Worm (Caenorhabditis elegans): ENCODE measurements around the gene grl-30.
A peak's percentile ranks its signal among the peaks of the same experiment; 100 is the strongest.
"Not testable (repeated sequence)": the region's sequence is repeated elsewhere in the genome, so short reads cannot be mapped to it uniquely, and the experiment has no call there.

The grl-30 gene

DNA sequence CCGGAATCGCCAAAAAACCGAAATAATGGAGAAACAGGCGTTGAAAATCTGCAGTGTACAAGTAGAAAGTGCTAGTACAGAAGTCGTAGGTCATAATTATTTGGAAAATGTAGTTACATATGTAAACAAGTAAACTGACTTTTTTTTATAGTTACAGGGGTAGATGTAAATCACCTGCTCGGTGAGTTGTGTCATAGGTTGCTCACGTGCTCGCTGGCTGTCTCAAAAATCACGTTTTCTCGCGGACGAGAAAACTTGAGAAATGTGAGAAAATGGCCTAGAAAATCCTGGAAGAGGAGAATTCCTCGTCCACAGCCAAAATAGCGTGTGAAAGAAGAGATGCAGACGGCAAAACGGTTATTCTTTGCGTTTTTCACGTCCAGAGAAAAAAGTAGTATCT is 41.0 kb downstream of the grl-30 start, which contains the start of gene srh-212:
srh-212 (minus strand) TSS at position 101 of the 400 bp plus-strand sequence.
- TF ChIP-seq pqm-1, ztf-11, fos-1 (tag; optimal IDR thresholded peaks at IDR 0.05): not testable (repeated sequence)

DNA sequence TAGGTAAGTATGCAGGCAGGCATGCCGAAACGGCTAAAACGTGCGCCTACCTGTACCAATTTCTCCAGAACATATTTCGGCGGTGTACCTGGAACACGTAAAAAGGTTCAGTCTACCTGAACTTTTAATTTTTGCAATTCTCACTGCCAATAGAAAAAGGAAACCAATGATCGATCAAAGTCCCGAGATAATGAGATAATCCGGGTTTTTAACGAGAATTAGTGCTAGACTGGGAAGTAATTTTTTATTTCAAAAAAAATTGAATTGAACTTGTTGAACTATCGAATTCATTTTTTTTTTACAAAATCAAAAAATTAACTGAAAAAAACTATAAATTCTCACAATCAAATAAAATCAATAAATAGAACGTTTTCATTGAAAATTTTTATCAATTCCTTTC is 44.5 kb downstream of the grl-30 start, which contains the start of gene T22F3.7:
T22F3.7 (minus strand) TSS at position 101 of the 400 bp plus-strand sequence.
- TF ChIP-seq hlh-11 (tag; optimal IDR thresholded peaks at IDR 0.05), result no peak
- TF ChIP-seq nhr-48 (tag; optimal IDR thresholded peaks at IDR 0.05), result no peak

DNA sequence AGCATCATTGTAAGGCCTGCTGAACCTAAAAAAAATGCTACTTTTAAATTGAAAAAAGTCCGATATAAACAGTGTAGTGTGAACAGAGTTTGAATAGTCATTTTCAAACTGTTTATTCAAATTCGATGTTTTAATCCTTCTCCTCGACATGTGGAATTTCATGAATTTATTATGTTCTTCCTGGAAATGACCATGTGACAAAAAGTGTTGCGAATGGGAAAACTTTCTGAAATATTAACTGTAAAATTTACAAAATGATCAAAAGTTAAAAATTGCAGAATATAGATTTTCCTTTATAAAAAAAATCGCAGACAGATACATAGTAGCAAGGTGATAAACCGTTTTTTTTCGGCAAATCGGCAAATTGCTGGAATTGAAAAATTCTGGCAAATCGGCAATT is 49.2 kb downstream of the grl-30 start, which contains the start of gene T22F3.8:
T22F3.8 (minus strand) TSS at position 101 of the 400 bp plus-strand sequence.
- no peak for TF ChIP-seq ama-1 (optimal IDR thresholded peaks at IDR 0.05)
- no peak for TF ChIP-seq rbr-2 (tag; optimal IDR thresholded peaks at IDR 0.05)
- no peak for TF ChIP-seq madf-5 (GFP tag; IDR thresholded peaks at IDR 0.05)
- TF ChIP-seq Y105C5A.15 (GFP tag; IDR thresholded peaks at IDR 0.05), result no peak
- no peak for TF ChIP-seq nhr-41 (GFP tag; IDR thresholded peaks at IDR 0.05)
- no peak for TF ChIP-seq zip-11 (GFP tag; IDR thresholded peaks at IDR 0.05)
- TF ChIP-seq egl-43 (GFP tag; IDR thresholded peaks at IDR 0.05), result no peak
- TF ChIP-seq snpc-1.2 (GFP tag; IDR thresholded peaks at IDR 0.05), result no peak
- no peak for TF ChIP-seq D1046.2 (GFP tag; IDR thresholded peaks at IDR 0.05)
- no peak for TF ChIP-seq nhr-42 (GFP tag; IDR thresholded peaks at IDR 0.05)
- TF ChIP-seq fos-1 (tag; optimal IDR thresholded peaks at IDR 0.05), result no peak
- no peak for TF ChIP-seq ZK337.2 (GFP tag; IDR thresholded peaks at IDR 0.05)
- no peak for TF ChIP-seq gei-8 (GFP tag; optimal IDR thresholded peaks at IDR 0.05)
- TF ChIP-seq nhr-237 (tag; optimal IDR thresholded peaks at IDR 0.05), result no peak

DNA sequence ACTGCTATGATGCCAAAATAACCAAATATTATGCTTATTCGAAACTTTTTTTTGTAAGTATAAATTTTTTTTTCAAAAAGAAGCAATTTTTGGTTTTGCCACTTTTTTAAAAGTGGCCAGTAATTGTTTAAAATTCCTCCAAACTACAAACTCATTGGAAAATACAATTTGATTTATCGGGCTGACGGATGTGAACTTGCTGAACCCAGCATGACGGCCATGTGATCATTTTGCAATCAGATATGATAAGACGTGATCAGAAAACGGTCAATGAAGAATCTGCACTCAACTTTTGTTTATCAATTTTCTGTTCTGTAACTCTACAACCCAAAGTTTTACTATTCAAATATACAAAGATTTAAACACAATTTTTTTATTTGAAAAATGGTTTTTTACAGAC is 50.3 kb downstream of the grl-30 start:
- TF ChIP-seq hlh-30 (tag; optimal IDR thresholded peaks at IDR 0.05; ENCODE audit: insufficient read depth), result peak; percentile 7
- TF ChIP-seq nhr-28 (tag; optimal IDR thresholded peaks at IDR 0.05), result peak; percentile 80
- TF ChIP-seq dpl-1 (GFP tag; optimal IDR thresholded peaks at IDR 0.05), result no peak
